Worm (Caenorhabditis elegans) whole organism, young adult: ENCODE measurements around the gene exc-9.

Source experiments
- B0019.2 ChIP-seq: fragments of 200-800 bp; sonication (Bioruptor generic); conservative IDR thresholded peaks from 2 replicates; pipeline ENCODE4 v1.3.6; 2022; ENCODE audit warnings: missing genetic modification reagents, missing genetic modification characterization, missing compliant biosample characterization
- F10E7.11 ChIP-seq: sonication (generic microtip); optimal IDR thresholded peaks from 2 replicates; lab custom pipeline; 2017; ENCODE audit warnings: mild to moderate bottlenecking, missing genetic modification characterization, moderate library complexity, missing compliant biosample characterization
- F22D6.2 ChIP-seq: sonication (generic microtip); optimal IDR thresholded peaks from 2 replicates; lab custom pipeline; 2016; ENCODE audit warnings: mild to moderate bottlenecking, missing genetic modification characterization, missing compliant biosample characterization
- F33H1.4 ChIP-seq: fragments of 200-800 bp; sonication (Bioruptor generic); IDR thresholded peaks from 2 replicates; pipeline ENCODE4 v1.3.6; 2022; ENCODE audit warnings: missing genetic modification reagents, missing genetic modification characterization, missing compliant biosample characterization
- F37B4.10 ChIP-seq: fragments of 200-800 bp; sonication (Bioruptor generic); IDR thresholded peaks from 2 replicates; pipeline ENCODE4 v1.3.6; 2022; ENCODE audit warnings: missing genetic modification characterization, missing compliant biosample characterization
- F49E8.2 ChIP-seq: sonication (generic microtip); optimal IDR thresholded peaks from 3 replicates; lab custom pipeline; 2017; ENCODE audit warnings: missing genetic modification characterization, mild to moderate bottlenecking, missing compliant biosample characterization, antibody characterized with exemption, moderate library complexity; ENCODE audit not compliant: insufficient read depth
- F52B5.7 ChIP-seq: sonication (generic microtip); optimal IDR thresholded peaks from 2 replicates; lab custom pipeline; 2016; ENCODE audit warnings: mild to moderate bottlenecking, missing genetic modification characterization, missing compliant biosample characterization
- F57A8.1 ChIP-seq: fragments of 200-800 bp; sonication (Bioruptor generic); optimal IDR thresholded peaks from 2 replicates; lab custom pipeline; 2018; ENCODE audit warnings: mild to moderate bottlenecking, missing genetic modification characterization, moderate library complexity, missing compliant biosample characterization
- F57C9.4 ChIP-seq: sonication (generic microtip); optimal IDR thresholded peaks from 2 replicates; lab custom pipeline; 2017; ENCODE audit warnings: mild to moderate bottlenecking, missing genetic modification characterization, missing compliant biosample characterization
- K11D2.4 ChIP-seq: fragments of 200-800 bp; sonication (Bioruptor generic); IDR thresholded peaks from 2 replicates; pipeline ENCODE4 v1.3.6; 2022; ENCODE audit warnings: missing genetic modification reagents, missing genetic modification characterization, missing compliant biosample characterization
- T07F8.4 ChIP-seq: sonication (generic microtip); optimal IDR thresholded peaks from 2 replicates; lab custom pipeline; 2016; ENCODE audit warnings: mild to moderate bottlenecking, missing genetic modification characterization, moderate library complexity, missing compliant biosample characterization
- athp-1 ChIP-seq: sonication (generic microtip); optimal IDR thresholded peaks from 2 replicates; lab custom pipeline; 2017; ENCODE audit warnings: mild to moderate bottlenecking, missing genetic modification characterization, missing compliant biosample characterization
- cebp-2 ChIP-seq: fragments of 200-800 bp; sonication (Bioruptor generic); IDR thresholded peaks from 2 replicates; pipeline ENCODE4 v1.3.6; 2022; ENCODE audit warnings: missing genetic modification characterization, missing compliant biosample characterization
- ceh-100 ChIP-seq: fragments of 200-800 bp; sonication (Bioruptor generic); IDR thresholded peaks from 2 replicates; pipeline ENCODE4 v1.3.6; 2022; ENCODE audit warnings: missing genetic modification reagents, missing genetic modification characterization, missing compliant biosample characterization
- ceh-40 ChIP-seq: fragments of 200-800 bp; sonication (Bioruptor generic); IDR thresholded peaks from 2 replicates; pipeline ENCODE4 v1.3.6; 2022; ENCODE audit warnings: missing genetic modification characterization, missing compliant biosample characterization
- ceh-79 ChIP-seq: sonication (generic microtip); optimal IDR thresholded peaks from 2 replicates; lab custom pipeline; 2017; ENCODE audit warnings: mild to moderate bottlenecking, missing genetic modification characterization, missing compliant biosample characterization
- dox-1 ChIP-seq: fragments of 200-800 bp; sonication (Bioruptor generic); IDR thresholded peaks from 2 replicates; pipeline ENCODE4 v1.3.6; 2022; ENCODE audit warnings: missing genetic modification reagents, missing genetic modification characterization, missing compliant biosample characterization
- dpff-1 ChIP-seq: sonication (generic microtip); optimal IDR thresholded peaks from 2 replicates; lab custom pipeline; 2017; ENCODE audit warnings: mild to moderate bottlenecking, missing genetic modification characterization, missing compliant biosample characterization
- dpl-1 ChIP-seq: fragments of 150-350 bp; optimal IDR thresholded peaks from 2 replicates; lab custom pipeline; 2014; ENCODE audit warnings: missing biosample characterization, missing genetic modification reagents, missing genetic modification characterization
- egl-44 ChIP-seq: fragments of 200-800 bp; sonication (Bioruptor generic); IDR thresholded peaks from 2 replicates; pipeline ENCODE4 v1.3.6; 2022; ENCODE audit warnings: missing genetic modification reagents, missing genetic modification characterization, missing compliant biosample characterization
- egrh-3 ChIP-seq: fragments of 200-800 bp; sonication (Bioruptor generic); IDR thresholded peaks from 2 replicates; pipeline ENCODE4 v1.3.6; 2022; ENCODE audit warnings: missing genetic modification reagents, missing genetic modification characterization, missing compliant biosample characterization
- ekl-4 ChIP-seq: fragments of 200-800 bp; sonication (Bioruptor generic); IDR thresholded peaks from 2 replicates; pipeline ENCODE4 v1.3.6; 2022; ENCODE audit warnings: missing genetic modification reagents, missing genetic modification characterization, missing compliant biosample characterization
- ets-4 ChIP-seq: fragments of 200-800 bp; sonication (Bioruptor generic); optimal IDR thresholded peaks from 2 replicates; lab custom pipeline; 2018; ENCODE audit warnings: mild to moderate bottlenecking, missing genetic modification characterization, missing compliant biosample characterization
- gei-17 ChIP-seq: fragments of 200-800 bp; sonication (Bioruptor generic); optimal IDR thresholded peaks from 2 replicates; lab custom pipeline; 2018; ENCODE audit warnings: mild to moderate bottlenecking, missing genetic modification characterization, missing compliant biosample characterization
- him-1 ChIP-seq: sonication (generic microtip); optimal IDR thresholded peaks from 2 replicates; lab custom pipeline; 2016; ENCODE audit warnings: missing genotype, missing genetic modification reagents, missing genetic modification characterization, missing compliant biosample characterization
- hmg-20 ChIP-seq: fragments of 200-800 bp; sonication (Bioruptor generic); IDR thresholded peaks from 2 replicates; pipeline ENCODE4 v1.3.6; 2022; ENCODE audit warnings: missing genetic modification reagents, missing genetic modification characterization, missing compliant biosample characterization
- hrde-1 ChIP-seq: sonication (generic microtip); optimal IDR thresholded peaks from 2 replicates; lab custom pipeline; 2016; ENCODE audit warnings: missing genetic modification characterization, mild to moderate bottlenecking, missing compliant biosample characterization, moderate library complexity, missing genotype, missing genetic modification reagents, borderline replicate concordance
- hsf-1 ChIP-seq: fragments of 200-800 bp; sonication (Bioruptor generic); IDR thresholded peaks from 2 replicates; pipeline ENCODE4 v1.3.6; 2022; ENCODE audit warnings: missing genetic modification reagents, missing genetic modification characterization, missing compliant biosample characterization
- lin-35 ChIP-seq, 3 experiments: fragments of 150-350 bp in 2 of 3; sonication (generic microtip) in 1 of 3; optimal IDR thresholded peaks; 2 replicates each; lab custom pipeline; 2014 to 2018; ENCODE audit warnings: missing biosample characterization in 3 of 3, missing genetic modification characterization in 3 of 3, missing genetic modification reagents in 3 of 3
- lsl-1 ChIP-seq: fragments of 200-800 bp; sonication (Bioruptor generic); optimal IDR thresholded peaks from 2 replicates; lab custom pipeline; 2018; ENCODE audit warnings: mild to moderate bottlenecking, missing genetic modification characterization, moderate library complexity, missing compliant biosample characterization
- madf-3 ChIP-seq: fragments of 200-800 bp; sonication (Bioruptor generic); IDR thresholded peaks from 2 replicates; pipeline ENCODE4 v1.3.6; 2022; ENCODE audit warnings: missing genetic modification reagents, missing genetic modification characterization, missing compliant biosample characterization
- madf-6 ChIP-seq: fragments of 200-800 bp; sonication (Bioruptor generic); IDR thresholded peaks from 2 replicates; pipeline ENCODE4 v1.3.6; 2022; ENCODE audit warnings: missing genetic modification reagents, missing genetic modification characterization, missing compliant biosample characterization
- mel-28 ChIP-seq: sonication (generic microtip); optimal IDR thresholded peaks from 2 replicates; lab custom pipeline; 2016; ENCODE audit warnings: borderline replicate concordance, mild to moderate bottlenecking, missing genetic modification characterization, missing compliant biosample characterization
- mxl-1 ChIP-seq: sonication (generic microtip); optimal IDR thresholded peaks from 2 replicates; lab custom pipeline; 2016; ENCODE audit warnings: missing genetic modification characterization, missing compliant biosample characterization
- nfyb-1 ChIP-seq: fragments of 200-800 bp; sonication (Bioruptor generic); IDR thresholded peaks from 2 replicates; pipeline ENCODE4 v1.3.6; 2022; ENCODE audit warnings: missing genetic modification reagents, missing genetic modification characterization, missing compliant biosample characterization
- nhr-27 ChIP-seq: fragments of 200-800 bp; sonication (Bioruptor generic); optimal IDR thresholded peaks from 2 replicates; lab custom pipeline; 2018; ENCODE audit warnings: mild to moderate bottlenecking, missing genetic modification characterization, moderate library complexity, missing compliant biosample characterization
- nhr-90 ChIP-seq: sonication (generic microtip); optimal IDR thresholded peaks from 2 replicates; lab custom pipeline; 2016; ENCODE audit warnings: missing genotype, mild to moderate bottlenecking, missing genetic modification characterization, missing compliant biosample characterization
- pbrm-1 ChIP-seq: fragments of 200-800 bp; sonication (Bioruptor generic); IDR thresholded peaks from 2 replicates; pipeline ENCODE4 v1.3.6; 2022; ENCODE audit warnings: missing genetic modification reagents, missing genetic modification characterization, missing compliant biosample characterization
- rec-8 ChIP-seq, 2 experiments: sonication (generic microtip); optimal IDR thresholded peaks; 2 replicates each; lab custom pipeline; 2016; ENCODE audit warnings: mild to moderate bottlenecking in 2 of 2, missing genetic modification characterization in 2 of 2, missing genetic modification reagents in 2 of 2, missing genotype in 2 of 2, missing biosample characterization in 1 of 2, missing compliant biosample characterization in 1 of 2, moderate library complexity in 1 of 2
- sea-2 ChIP-seq: fragments of 200-800 bp; sonication (Bioruptor generic); IDR thresholded peaks from 2 replicates; pipeline ENCODE4 v1.3.6; 2022; ENCODE audit warnings: missing genetic modification characterization, missing compliant biosample characterization
- snpc-1.1 ChIP-seq: sonication (generic microtip); optimal IDR thresholded peaks from 2 replicates; lab custom pipeline; 2017; ENCODE audit warnings: missing genetic modification characterization, mild to moderate bottlenecking, missing compliant biosample characterization, antibody characterized with exemption, moderate library complexity, missing genotype, missing genetic modification reagents; ENCODE audit not compliant: insufficient read depth
- snpc-1.3 ChIP-seq: sonication (generic microtip); optimal IDR thresholded peaks from 2 replicates; lab custom pipeline; 2017; ENCODE audit warnings: missing genetic modification characterization, mild to moderate bottlenecking, missing compliant biosample characterization, antibody characterized with exemption, moderate library complexity, missing genotype, missing genetic modification reagents; ENCODE audit not compliant: insufficient read depth
- snpc-3.4 ChIP-seq: sonication (generic microtip); optimal IDR thresholded peaks from 2 replicates; lab custom pipeline; 2017; ENCODE audit warnings: missing genetic modification characterization, mild to moderate bottlenecking, missing compliant biosample characterization, antibody characterized with exemption, moderate library complexity, missing genotype, missing genetic modification reagents
- somi-1 ChIP-seq: fragments of 200-800 bp; sonication (Bioruptor generic); optimal IDR thresholded peaks from 2 replicates; lab custom pipeline; 2018; ENCODE audit warnings: mild to moderate bottlenecking, missing genetic modification characterization, missing compliant biosample characterization
- tlf-1 ChIP-seq: fragments of 200-800 bp; sonication (Bioruptor generic); optimal IDR thresholded peaks from 2 replicates; lab custom pipeline; 2018; ENCODE audit warnings: mild to moderate bottlenecking, missing genetic modification characterization, missing compliant biosample characterization
- xnd-1 ChIP-seq: sonication (generic microtip); optimal IDR thresholded peaks from 2 replicates; lab custom pipeline; 2016; ENCODE audit warnings: missing genotype, missing genetic modification reagents, missing genetic modification characterization, missing compliant biosample characterization
- ztf-18 ChIP-seq: sonication (generic microtip); optimal IDR thresholded peaks from 2 replicates; lab custom pipeline; 2016; ENCODE audit warnings: missing genotype, mild to moderate bottlenecking, missing genetic modification characterization, missing compliant biosample characterization
- ztf-25 ChIP-seq: fragments of 200-800 bp; sonication (Bioruptor generic); IDR thresholded peaks from 2 replicates; pipeline ENCODE4 v1.3.6; 2022; ENCODE audit warnings: missing genetic modification reagents, missing genetic modification characterization, missing compliant biosample characterization
- ztf-28 ChIP-seq: fragments of 200-800 bp; sonication (Bioruptor generic); IDR thresholded peaks from 2 replicates; pipeline ENCODE4 v1.3.6; 2022; ENCODE audit warnings: missing genetic modification reagents, missing genetic modification characterization, missing compliant biosample characterization

Gene exc-9

DNA sequence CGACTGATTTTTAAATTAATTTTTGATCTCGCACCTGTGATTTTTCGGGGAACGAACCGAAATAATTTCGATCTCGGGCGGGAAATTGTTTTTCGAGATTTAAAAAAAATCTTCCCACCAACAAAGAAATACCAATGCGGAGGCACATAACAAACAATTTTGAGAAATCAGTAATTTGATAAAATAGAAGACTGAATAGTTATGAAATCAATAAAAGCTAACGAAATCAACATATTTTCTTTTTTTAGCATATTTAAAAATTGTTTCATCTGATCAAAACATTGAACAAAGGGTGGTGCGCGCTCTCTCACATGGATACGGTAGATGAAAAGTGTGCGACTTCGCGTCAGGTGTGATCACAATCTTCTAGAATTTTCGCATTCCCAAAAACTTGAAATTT, 17.3 kb upstream of the exc-9 start (continued):
- TF ChIP-seq ets-4 (GFP tag; lab: Kevin White, UChicago) (no peak), ztf-25 (GFP tag; lab: Robert Waterston, UW) (no peak), nhr-90 (tag; lab: Kevin White, UChicago) (no peak), lin-35 (GFP tag; optimal IDR thresholded peaks at IDR 0.05; lab: Kevin White, UChicago) (no peak), ekl-4 (GFP tag; lab: Robert Waterston, UW) (0 out of 2 replicates have a peak, but pooled peaks have one; percentile 13), mel-28 (no peak), ceh-40 (GFP tag; lab: Robert Waterston, UW) (no peak), F52B5.7 (tag; lab: Kevin White, UChicago) (no peak), sea-2 (GFP tag; lab: Robert Waterston, UW) (no peak), hmg-20 (GFP tag; lab: Robert Waterston, UW) (no peak), egl-44 (GFP tag; lab: Robert Waterston, UW) (no peak), athp-1 (tag; lab: Kevin White, UChicago) (no peak), egrh-3 (GFP tag; lab: Robert Waterston, UW) (no peak), somi-1 (GFP tag; lab: Kevin White, UChicago) (no peak), B0019.2 (GFP tag; lab: Robert Waterston, UW) (peak; percentile 73), ztf-18 (no peak), ceh-100 (GFP tag; lab: Robert Waterston, UW) (no peak), pbrm-1 (0 out of 2 replicates have a peak, but pooled peaks have one; percentile 51), F49E8.2 (tag; lab: Kevin White, UChicago) (peak; percentile 81), snpc-1.3 (tag; lab: Kevin White, UChicago) (peak; percentile 83), snpc-1.1 (tag; lab: Kevin White, UChicago) (no peak), ztf-28 (GFP tag; lab: Robert Waterston, UW) (no peak), cebp-2 (GFP tag; lab: Robert Waterston, UW) (no peak), rec-8 (tag; optimal IDR thresholded peaks at IDR 0.05; lab: Kevin White, UChicago) (no peak), nhr-27 (tag; lab: Kevin White, UChicago) (no peak), F37B4.10 (GFP tag; lab: Robert Waterston, UW) (no peak), him-1 (tag; lab: Kevin White, UChicago) (peak; percentile 7), dpff-1 (tag; lab: Kevin White, UChicago) (no peak), snpc-3.4 (tag; lab: Kevin White, UChicago) (peak; percentile 81), F22D6.2 (tag; lab: Kevin White, UChicago) (no peak), F10E7.11 (no peak), hrde-1 (tag; lab: Kevin White, UChicago) (peak; percentile 32), F33H1.4 (GFP tag; lab: Robert Waterston, UW) (peak; percentile 66), K11D2.4 (GFP tag; lab: Robert Waterston, UW) (no peak), F57A8.1 (GFP tag; lab: Kevin White, UChicago) (no peak), T07F8.4 (no peak), tlf-1 (peak; percentile 61), dpl-1 (GFP tag; lab: Kevin White, UChicago) (peak; percentile 37), lsl-1 (GFP tag; lab: Kevin White, UChicago) (peak; percentile 92), xnd-1 (tag; lab: Kevin White, UChicago) (peak; percentile 71), madf-3 (GFP tag; lab: Robert Waterston, UW) (peak; percentile 53; the same call in 1 of the 2 replicates), dox-1 (GFP tag; lab: Robert Waterston, UW) (peak; percentile 54), mxl-1 (no peak), nfyb-1 (no peak), madf-6 (GFP tag; lab: Robert Waterston, UW) (peak; percentile 89), hsf-1 (GFP tag; lab: Robert Waterston, UW) (peak; percentile 97), F57C9.4 (no peak), gei-17 (GFP tag; lab: Kevin White, UChicago) (no peak), ceh-79 (tag; lab: Kevin White, UChicago) (no peak)
